Worm (Caenorhabditis elegans) whole organism, early embryonic: Measurements from ENCODE around the gene C44B7.5.

Experiments
- B0310.2 ChIP-seq: sonication (generic microtip); optimal IDR thresholded peaks from 2 replicates; lab custom pipeline; 2016; ENCODE audit warnings: mild to moderate bottlenecking, missing genetic modification characterization, missing compliant biosample characterization
- ets-7 ChIP-seq: sonication (generic microtip); optimal IDR thresholded peaks from 2 replicates; lab custom pipeline; 2016; ENCODE audit warnings: missing genotype, missing genetic modification characterization, missing compliant biosample characterization
- flt-1 ChIP-seq: fragments of 200-800 bp; sonication (Bioruptor generic); IDR thresholded peaks from 2 replicates; pipeline ENCODE4 v1.3.6; 2022; ENCODE audit warnings: missing genetic modification characterization, missing compliant biosample characterization
- sea-1 ChIP-seq: fragments of 200-800 bp; sonication (Bioruptor generic); conservative IDR thresholded peaks from 2 replicates; pipeline ENCODE4 v1.3.6; 2022; ENCODE audit warnings: missing genetic modification characterization, missing compliant biosample characterization
- tbx-11 ChIP-seq: fragments of 200-800 bp; sonication (Bioruptor generic); IDR thresholded peaks from 2 replicates; pipeline ENCODE4 v1.3.6; 2022; ENCODE audit warnings: missing genetic modification characterization, missing compliant biosample characterization
- tbx-37 ChIP-seq: fragments of 200-800 bp; sonication (Bioruptor generic); conservative IDR thresholded peaks from 2 replicates; pipeline ENCODE4 v1.3.6; 2022; ENCODE audit warnings: missing genetic modification reagents, missing genetic modification characterization, missing compliant biosample characterization

DNA sequence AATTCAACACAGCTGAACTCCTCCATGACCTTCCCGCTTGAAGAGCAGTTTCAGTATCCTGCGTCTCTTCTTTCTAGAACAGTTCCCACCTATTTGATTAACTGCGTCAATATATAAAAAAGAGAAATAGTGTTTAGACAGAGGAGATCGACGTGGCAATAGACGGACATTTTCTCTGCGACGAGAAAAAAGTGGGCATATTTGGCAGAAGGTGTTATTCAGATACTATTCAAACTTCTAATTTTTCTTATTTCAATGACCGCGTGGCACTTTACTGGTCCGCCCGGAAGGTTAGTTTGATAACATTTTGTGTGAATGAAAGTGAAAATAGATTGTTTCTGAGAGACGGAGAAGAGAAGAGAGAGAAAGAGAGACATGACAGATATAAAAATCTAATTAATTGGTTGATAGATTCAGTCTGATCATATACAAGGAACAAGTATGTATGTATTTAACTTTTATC lies 24.4 kb downstream of the C44B7.5 start, which contains the start of gene tbc-6:
- TF ChIP-seq ets-7 (tag; lab: Kevin White, UChicago) (no peak), tbx-11 (GFP tag; lab: Robert Waterston, UW) (no peak), flt-1 (GFP tag; lab: Robert Waterston, UW) (no peak), B0310.2 (no peak), tbx-37 (GFP tag; lab: Robert Waterston, UW) (no peak), sea-1 (GFP tag; lab: Robert Waterston, UW) (no peak)
